Worm (Caenorhabditis elegans): ENCODE results near the gene tsp-13.

DNA sequence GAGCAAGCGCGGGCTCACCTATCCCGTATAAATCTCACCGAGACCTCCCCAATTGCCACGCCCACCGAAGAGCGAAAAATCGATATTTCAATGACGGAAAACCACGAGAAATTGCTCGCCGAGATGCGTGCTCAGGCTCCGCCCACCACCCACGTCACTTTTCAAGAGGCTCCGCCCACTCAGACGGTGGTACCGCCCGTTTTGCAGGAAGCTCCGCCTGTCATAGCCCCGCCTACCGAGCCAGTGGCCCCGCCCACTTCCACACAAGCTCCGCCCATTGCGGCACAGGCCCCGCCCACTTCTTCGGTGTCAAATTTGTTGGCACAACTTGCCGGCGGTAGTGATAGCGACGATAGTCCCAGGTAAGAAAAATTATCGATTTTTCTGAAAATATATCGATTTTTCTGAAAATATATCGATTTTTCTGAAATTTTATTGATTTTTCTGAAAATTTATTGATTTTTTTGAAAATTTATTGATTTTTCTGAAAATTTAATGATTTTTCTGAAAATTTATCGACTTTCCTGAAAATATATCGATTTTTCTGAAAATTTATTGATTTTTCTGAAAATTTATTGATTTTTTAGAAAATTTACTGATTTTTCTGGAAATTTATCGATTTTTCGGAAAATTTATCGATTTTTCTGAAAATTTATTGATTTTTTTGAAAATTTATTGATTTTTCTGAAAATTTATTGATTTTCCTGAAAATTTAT, 24.3 kb upstream of the tsp-13 start:
- TF ChIP-seq F52B5.7 (tag; optimal IDR thresholded peaks at IDR 0.05) (no peak), lag-1 (GFP tag; IDR thresholded peaks at IDR 0.05) (0 out of 2 replicates have a peak, but pooled peaks have one; percentile 4), sptf-2 (GFP tag; optimal IDR thresholded peaks at IDR 0.05) (no peak), pha-4 (tag; optimal IDR thresholded peaks at IDR 0.05) (no peak), ceh-27 (GFP tag; optimal IDR thresholded peaks at IDR 0.05) (no peak), ets-4 (GFP tag; optimal IDR thresholded peaks at IDR 0.05) (no peak), snpc-1.3 (tag; optimal IDR thresholded peaks at IDR 0.05; ENCODE audit: insufficient read depth) (no peak), ztf-28 (GFP tag; IDR thresholded peaks at IDR 0.05) (no peak)

All from whole organism, young adult.